Worm (Caenorhabditis elegans) whole organism, L1 larva: ENCODE data around the gene B0280.2.
A peak's percentile ranks its signal among the peaks of the same experiment; 100 is the strongest.

Experiments
- C04F5.9 ChIP-seq: sonication (generic microtip); optimal IDR thresholded peaks from 2 replicates; lab custom pipeline; 2016; ENCODE audit warnings: missing genetic modification characterization, missing compliant biosample characterization
- C16A3.4 ChIP-seq: fragments of 150-350 bp; optimal IDR thresholded peaks from 2 replicates; lab custom pipeline; 2014; ENCODE audit warnings: missing biosample characterization, missing genetic modification characterization
- C34B4.2 ChIP-seq: sonication (generic microtip); optimal IDR thresholded peaks from 2 replicates; lab custom pipeline; 2017; ENCODE audit warnings: mild to moderate bottlenecking, missing genetic modification characterization, missing compliant biosample characterization
- Y116A8C.19 ChIP-seq: sonication (generic microtip); optimal IDR thresholded peaks from 2 replicates; lab custom pipeline; 2016; ENCODE audit warnings: missing compliant biosample characterization, missing genetic modification characterization, borderline replicate concordance
- alr-1 ChIP-seq: fragments of 200-800 bp; sonication (Bioruptor generic); optimal IDR thresholded peaks from 2 replicates; lab custom pipeline; 2018; ENCODE audit warnings: borderline replicate concordance, mild to moderate bottlenecking, missing genetic modification characterization, missing compliant biosample characterization
- aly-2 ChIP-seq: fragments of 150-350 bp; optimal IDR thresholded peaks from 2 replicates; lab custom pipeline; 2014; ENCODE audit warnings: missing biosample characterization, missing genetic modification characterization
- blmp-1 ChIP-seq: fragments of 150-350 bp; optimal IDR thresholded peaks from 2 replicates; lab custom pipeline; 2014; ENCODE audit warnings: missing biosample characterization, missing genetic modification characterization
- ceh-63 ChIP-seq: fragments of 200-800 bp; sonication (Bioruptor generic); optimal IDR thresholded peaks from 2 replicates; lab custom pipeline; 2018; ENCODE audit warnings: mild to moderate bottlenecking, missing genetic modification characterization, missing compliant biosample characterization
- ceh-8 ChIP-seq: fragments of 200-800 bp; sonication (Bioruptor generic); optimal IDR thresholded peaks from 2 replicates; lab custom pipeline; 2018; ENCODE audit warnings: mild to moderate bottlenecking, missing genetic modification characterization, moderate library complexity, missing compliant biosample characterization
- ceh-82 ChIP-seq, 3 experiments: fragments of 150-350 bp in 1 of 3; sonication (generic microtip) in 2 of 3; optimal IDR thresholded peaks; 2 replicates each; lab custom pipeline; 2014 to 2017; ENCODE audit warnings: missing biosample characterization in 3 of 3, missing genetic modification characterization in 3 of 3
- ceh-88 ChIP-seq: fragments of 200-800 bp; sonication (Bioruptor generic); IDR thresholded peaks from 2 replicates; pipeline ENCODE4 v1.3.6; 2022; ENCODE audit warnings: missing genetic modification characterization, missing compliant biosample characterization
- ceh-90 ChIP-seq: sonication (generic microtip); optimal IDR thresholded peaks from 2 replicates; lab custom pipeline; 2016; ENCODE audit warnings: missing genetic modification characterization, missing compliant biosample characterization
- efl-1 ChIP-seq, 4 experiments: fragments of 150-350 bp; optimal IDR thresholded peaks in 3 of 4; peaks in 1 of 4; 1 replicate in 1 of 4; 2 replicates in 3 of 4; lab custom pipeline; 2014; ENCODE audit warnings: missing biosample characterization in 2 of 4, missing genetic modification characterization in 2 of 4, missing genetic modification reagents in 2 of 4
- efl-3 ChIP-seq: fragments of 200-800 bp; sonication (Bioruptor generic); optimal IDR thresholded peaks from 2 replicates; lab custom pipeline; 2018; ENCODE audit warnings: mild to moderate bottlenecking, missing genetic modification characterization, missing compliant biosample characterization
- egl-13 ChIP-seq: sonication (generic microtip); optimal IDR thresholded peaks from 2 replicates; lab custom pipeline; 2016; ENCODE audit warnings: missing genotype, missing genetic modification reagents, missing genetic modification characterization, missing compliant biosample characterization
- egl-27 ChIP-seq, 2 experiments: fragments of 150-350 bp in 1 of 2; sonication (generic microtip); optimal IDR thresholded peaks; 3 replicates each; lab custom pipeline; 2017 to 2018; ENCODE audit warnings: missing biosample characterization in 2 of 2, missing genetic modification characterization in 2 of 2, missing genetic modification reagents in 2 of 2
- elt-3 ChIP-seq, 6 experiments: fragments of 150-350 bp in 1 of 6; sonication (generic microtip); optimal IDR thresholded peaks; 2 replicates each; lab custom pipeline; 2017 to 2018; ENCODE audit warnings: missing biosample characterization in 6 of 6, missing genetic modification characterization in 6 of 6, inconsistent platforms in 1 of 6
- ets-5 ChIP-seq: fragments of 200-800 bp; sonication (Bioruptor generic); IDR thresholded peaks from 2 replicates; pipeline ENCODE4 v1.3.6; 2022; ENCODE audit warnings: missing genetic modification characterization, missing compliant biosample characterization
- fkh-10 ChIP-seq: sonication (generic microtip); optimal IDR thresholded peaks from 2 replicates; lab custom pipeline; 2017; ENCODE audit warnings: missing biosample characterization, missing genetic modification reagents, missing genetic modification characterization
- fkh-4 ChIP-seq: sonication (generic microtip); optimal IDR thresholded peaks from 2 replicates; lab custom pipeline; 2016; ENCODE audit warnings: missing compliant biosample characterization, missing genetic modification characterization, borderline replicate concordance
- fkh-8 ChIP-seq: sonication (generic microtip); optimal IDR thresholded peaks from 2 replicates; lab custom pipeline; 2016; ENCODE audit warnings: mild to moderate bottlenecking, missing genetic modification characterization, missing compliant biosample characterization
- hlh-4 ChIP-seq: sonication (generic microtip); optimal IDR thresholded peaks from 2 replicates; lab custom pipeline; 2016; ENCODE audit warnings: mild to moderate bottlenecking, missing genetic modification characterization, missing compliant biosample characterization
- hpl-2 ChIP-seq: fragments of 150-350 bp; optimal IDR thresholded peaks from 2 replicates; lab custom pipeline; 2014; ENCODE audit warnings: missing biosample characterization, missing genetic modification reagents, missing genetic modification characterization
- irx-1 ChIP-seq: sonication (generic microtip); optimal IDR thresholded peaks from 2 replicates; lab custom pipeline; 2016; ENCODE audit warnings: missing genetic modification characterization, missing compliant biosample characterization
- lin-15B ChIP-seq: fragments of 150-350 bp; sonication (generic microtip); optimal IDR thresholded peaks from 3 replicates; lab custom pipeline; 2014; ENCODE audit warnings: missing biosample characterization, missing genetic modification characterization
- lin-35 ChIP-seq, 2 experiments: fragments of 150-350 bp; optimal IDR thresholded peaks; 2 replicates each; lab custom pipeline; 2014; ENCODE audit warnings: missing biosample characterization in 2 of 2, missing genetic modification characterization in 2 of 2, missing genetic modification reagents in 2 of 2
- lin-39 ChIP-seq: fragments of 150-350 bp; optimal IDR thresholded peaks from 2 replicates; lab custom pipeline; 2014; ENCODE audit warnings: missing biosample characterization, missing genetic modification reagents, missing genetic modification characterization
- lir-3 ChIP-seq: sonication (generic microtip); optimal IDR thresholded peaks from 2 replicates; lab custom pipeline; 2016; ENCODE audit warnings: mild to moderate bottlenecking, missing genetic modification characterization, moderate library complexity, missing compliant biosample characterization; ENCODE audit not compliant: poor library complexity
- lsy-2 ChIP-seq, 2 experiments: fragments of 150-350 bp; optimal IDR thresholded peaks; 2 replicates each; lab custom pipeline; 2014; ENCODE audit warnings: missing biosample characterization in 2 of 2, missing genetic modification characterization in 2 of 2
- mab-9 ChIP-seq: fragments of 200-800 bp; sonication (Bioruptor generic); IDR thresholded peaks from 2 replicates; pipeline ENCODE4 v1.3.6; 2022; ENCODE audit warnings: missing genetic modification reagents, missing genetic modification characterization, missing compliant biosample characterization
- mef-2 ChIP-seq: fragments of 150-350 bp; optimal IDR thresholded peaks from 2 replicates; lab custom pipeline; 2014; ENCODE audit warnings: missing biosample characterization, missing genetic modification characterization
- nhr-11 ChIP-seq: fragments of 150-350 bp; optimal IDR thresholded peaks from 2 replicates; lab custom pipeline; 2014; ENCODE audit warnings: missing biosample characterization, missing genetic modification characterization
- nhr-12 ChIP-seq: sonication (generic microtip); optimal IDR thresholded peaks from 2 replicates; lab custom pipeline; 2017; ENCODE audit warnings: missing biosample characterization, missing genetic modification characterization
- nhr-20 ChIP-seq: sonication (generic microtip); optimal IDR thresholded peaks from 2 replicates; lab custom pipeline; 2016; ENCODE audit warnings: mild to moderate bottlenecking, missing genetic modification characterization, missing compliant biosample characterization
- nhr-28 ChIP-seq: fragments of 150-350 bp; optimal IDR thresholded peaks from 2 replicates; lab custom pipeline; 2014; ENCODE audit warnings: missing biosample characterization, missing genetic modification characterization
- nhr-47 ChIP-seq: sonication (generic microtip); optimal IDR thresholded peaks from 2 replicates; lab custom pipeline; 2016; ENCODE audit warnings: mild to moderate bottlenecking, missing genetic modification characterization, moderate library complexity, missing compliant biosample characterization
- nhr-77 ChIP-seq: fragments of 150-350 bp; optimal IDR thresholded peaks from 2 replicates; lab custom pipeline; 2014; ENCODE audit warnings: missing biosample characterization, missing genetic modification characterization
- nhr-84 ChIP-seq: sonication (generic microtip); optimal IDR thresholded peaks from 2 replicates; lab custom pipeline; 2017; ENCODE audit warnings: missing biosample characterization, missing genetic modification characterization
- nhr-90 ChIP-seq: sonication (generic microtip); optimal IDR thresholded peaks from 2 replicates; lab custom pipeline; 2016; ENCODE audit warnings: mild to moderate bottlenecking, missing genetic modification characterization, missing compliant biosample characterization; ENCODE audit not compliant: poor library complexity
- pax-3 ChIP-seq: fragments of 200-800 bp; sonication (Bioruptor generic); optimal IDR thresholded peaks from 2 replicates; lab custom pipeline; 2018; ENCODE audit warnings: mild to moderate bottlenecking, missing genetic modification characterization, moderate library complexity, missing compliant biosample characterization
- pqm-1 ChIP-seq: sonication (generic microtip); optimal IDR thresholded peaks from 3 replicates; lab custom pipeline; 2017; ENCODE audit warnings: missing biosample characterization, missing genetic modification characterization
- skn-1 ChIP-seq: fragments of 150-350 bp; optimal IDR thresholded peaks from 2 replicates; lab custom pipeline; 2014; ENCODE audit warnings: missing biosample characterization, missing genetic modification characterization
- snpc-4 ChIP-seq: fragments of 150-350 bp; optimal IDR thresholded peaks from 2 replicates; lab custom pipeline; 2014; ENCODE audit warnings: missing biosample characterization, missing genetic modification characterization
- snu-23 ChIP-seq: sonication (generic microtip); optimal IDR thresholded peaks from 2 replicates; lab custom pipeline; 2016; ENCODE audit warnings: missing genetic modification characterization, missing compliant biosample characterization
- tlp-1 ChIP-seq: fragments of 150-350 bp; optimal IDR thresholded peaks from 2 replicates; lab custom pipeline; 2014; ENCODE audit warnings: missing biosample characterization, missing genetic modification characterization
- unc-30 ChIP-seq: sonication (generic microtip); optimal IDR thresholded peaks from 2 replicates; lab custom pipeline; 2017; ENCODE audit warnings: missing biosample characterization, missing genetic modification characterization
- unc-62 ChIP-seq: fragments of 150-350 bp; optimal IDR thresholded peaks from 2 replicates; lab custom pipeline; 2014; ENCODE audit warnings: missing biosample characterization, missing genetic modification reagents, missing genetic modification characterization
- unc-86 ChIP-seq: sonication (generic microtip); optimal IDR thresholded peaks from 2 replicates; lab custom pipeline; 2016; ENCODE audit warnings: missing genetic modification characterization, missing compliant biosample characterization
- unc-98 ChIP-seq: fragments of 200-800 bp; sonication (Bioruptor generic); IDR thresholded peaks from 2 replicates; pipeline ENCODE4 v1.3.6; 2022; ENCODE audit warnings: missing genetic modification characterization, missing compliant biosample characterization
- vab-15 ChIP-seq: sonication (generic microtip); optimal IDR thresholded peaks from 2 replicates; lab custom pipeline; 2017; ENCODE audit warnings: missing genotype, mild to moderate bottlenecking, missing genetic modification characterization, missing compliant biosample characterization
- xbp-1 ChIP-seq: sonication (generic microtip); optimal IDR thresholded peaks from 2 replicates; lab custom pipeline; 2016; ENCODE audit warnings: missing genetic modification characterization, missing compliant biosample characterization
- zag-1 ChIP-seq: fragments of 150-350 bp; optimal IDR thresholded peaks from 2 replicates; lab custom pipeline; 2014; ENCODE audit warnings: missing biosample characterization, missing genetic modification characterization
- ztf-4 ChIP-seq: fragments of 150-350 bp; optimal IDR thresholded peaks from 2 replicates; lab custom pipeline; 2014; ENCODE audit warnings: missing biosample characterization, missing genetic modification characterization

The B0280.2 gene

DNA sequence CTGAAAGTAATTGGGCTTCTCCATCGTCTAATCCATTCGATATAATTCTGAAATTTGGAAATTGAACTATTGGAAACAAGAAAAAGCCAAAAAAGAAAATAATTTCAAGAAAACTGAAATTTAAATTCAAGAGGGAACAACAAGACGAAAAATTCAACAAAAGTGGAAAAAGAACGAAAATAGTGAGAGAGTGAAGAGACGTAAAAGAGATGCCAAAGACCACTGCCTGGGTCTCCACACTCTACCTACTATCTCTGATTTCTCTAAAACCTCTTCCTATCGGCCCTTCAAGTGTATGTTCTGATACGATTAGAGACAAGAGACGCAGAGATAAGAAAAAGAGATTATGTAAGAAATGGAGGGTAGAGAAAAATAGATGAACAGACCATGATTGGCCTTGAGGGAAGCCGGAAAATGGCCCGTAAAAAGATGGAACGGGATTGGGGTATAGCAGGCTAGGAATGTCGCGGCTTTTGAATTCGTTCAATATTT is 29.3 kb downstream of the B0280.2 start, which contains the start of gene ogt-1 (continued):
- TF ChIP-seq efl-1 (optimal IDR thresholded peaks at IDR 0.05; lab: Kevin White, UChicago) (peak; percentile 83 to 91), efl-1 (GFP tag; optimal IDR thresholded peaks at IDR 0.05 in 1 of 2; lab: Kevin White, UChicago) (peak; percentile 61 to 94), hpl-2 (GFP tag; lab: Kevin White, UChicago) (peak; percentile 36), nhr-90 (peak; percentile 76), xbp-1 (tag; lab: Kevin White, UChicago) (peak; percentile 80), ztf-4 (tag; lab: Kevin White, UChicago) (peak; percentile 87), irx-1 (tag; lab: Kevin White, UChicago) (peak; percentile 62), ets-5 (GFP tag; lab: Robert Waterston, UW) (no peak), hlh-4 (tag; lab: Kevin White, UChicago) (no peak), lir-3 (tag; lab: Kevin White, UChicago) (peak; percentile 72), elt-3 (tag; optimal IDR thresholded peaks at IDR 0.05; lab: Kevin White, UChicago) (peak in 3 of 6 experiments; percentile 18 to 83 (median 78)), nhr-84 (tag; lab: Kevin White, UChicago) (no peak), ceh-88 (GFP tag; lab: Robert Waterston, UW) (no peak), ceh-63 (GFP tag; lab: Kevin White, UChicago) (no peak), fkh-8 (tag; lab: Kevin White, UChicago) (peak; percentile 46), mef-2 (tag; lab: Kevin White, UChicago) (peak; percentile 65), nhr-12 (tag; lab: Kevin White, UChicago) (no peak), unc-86 (tag; lab: Kevin White, UChicago) (peak; percentile 72), lin-35 (GFP tag; optimal IDR thresholded peaks at IDR 0.05; lab: Kevin White, UChicago) (peak; percentile 71 to 80), nhr-20 (tag; lab: Kevin White, UChicago) (peak; percentile 90), snu-23 (peak; percentile 94), nhr-28 (tag; lab: Kevin White, UChicago) (no peak), unc-30 (no peak), unc-98 (GFP tag; lab: Robert Waterston, UW) (no peak), nhr-47 (tag; lab: Kevin White, UChicago) (peak; percentile 83), lsy-2 (tag; optimal IDR thresholded peaks at IDR 0.05; lab: Kevin White, UChicago) (peak; percentile 88 to 90), lin-15B (tag; lab: Kevin White, UChicago) (no peak), tlp-1 (tag; lab: Kevin White, UChicago) (no peak), ceh-90 (no peak), efl-3 (GFP tag; lab: Kevin White, UChicago) (no peak), unc-62 (GFP tag; lab: Kevin White, UChicago) (no peak), fkh-10 (GFP tag; lab: Kevin White, UChicago) (peak; percentile 61), blmp-1 (tag; lab: Kevin White, UChicago) (peak; percentile 69), C04F5.9 (tag; lab: Kevin White, UChicago) (no peak), pqm-1 (tag; lab: Kevin White, UChicago) (no peak), zag-1 (tag; lab: Kevin White, UChicago) (peak; percentile 39), C16A3.4 (tag; lab: Kevin White, UChicago) (peak; percentile 69), snpc-4 (tag; lab: Kevin White, UChicago) (peak; percentile 76), ceh-8 (peak; percentile 67), egl-13 (tag; lab: Kevin White, UChicago) (peak; percentile 32), nhr-77 (tag; lab: Kevin White, UChicago) (peak; percentile 71), ceh-82 (tag; optimal IDR thresholded peaks at IDR 0.05; lab: Kevin White, UChicago) (peak; percentile 57 to 89 (median 87)), Y116A8C.19 (no peak), aly-2 (tag; lab: Kevin White, UChicago) (peak; percentile 66), nhr-11 (tag; lab: Kevin White, UChicago) (peak; percentile 74), vab-15 (tag; lab: Kevin White, UChicago) (no peak), skn-1 (peak; percentile 56), pax-3 (tag; lab: Kevin White, UChicago) (no peak), mab-9 (GFP tag; lab: Robert Waterston, UW) (no peak), lin-39 (tag; lab: Kevin White, UChicago) (no peak), fkh-4 (tag; lab: Kevin White, UChicago) (no peak), C34B4.2 (tag; lab: Kevin White, UChicago) (no peak), egl-27 (tag; optimal IDR thresholded peaks at IDR 0.05; lab: Kevin White, UChicago) (peak; percentile 93 to 98), alr-1 (no peak)
